Worm (Caenorhabditis elegans) whole organism, L3 larva: ENCODE results near the gene ZK470.4.

Experiments used
- R02D3.7 ChIP-seq: fragments of 150-350 bp; optimal IDR thresholded peaks from 2 replicates; lab custom pipeline; 2014; ENCODE audit warnings: missing biosample characterization, missing genetic modification characterization
- ZK546.5 ChIP-seq: sonication (generic microtip); optimal IDR thresholded peaks from 2 replicates; lab custom pipeline; 2017; ENCODE audit warnings: missing biosample characterization, missing genetic modification characterization
- ama-1 ChIP-seq: fragments of 150-350 bp; optimal IDR thresholded peaks from 2 replicates; lab custom pipeline; 2018
- ceh-16 ChIP-seq: sonication (generic microtip); optimal IDR thresholded peaks from 2 replicates; lab custom pipeline; 2017; ENCODE audit warnings: missing biosample characterization, missing genetic modification characterization
- ceh-28 ChIP-seq: fragments of 150-350 bp; optimal IDR thresholded peaks from 2 replicates; lab custom pipeline; 2014; ENCODE audit warnings: missing biosample characterization, missing genetic modification reagents, missing genetic modification characterization
- ceh-82 ChIP-seq: fragments of 150-350 bp; optimal IDR thresholded peaks from 2 replicates; lab custom pipeline; 2014; ENCODE audit warnings: missing biosample characterization, missing genetic modification characterization
- daf-12 ChIP-seq: fragments of 150-350 bp; optimal IDR thresholded peaks from 2 replicates; lab custom pipeline; 2014; ENCODE audit warnings: missing biosample characterization, missing genetic modification reagents, missing genetic modification characterization
- egl-27 ChIP-seq: sonication (generic microtip); optimal IDR thresholded peaks from 4 replicates; lab custom pipeline; 2017; ENCODE audit warnings: missing biosample characterization, missing genetic modification reagents, missing genetic modification characterization
- egl-5 ChIP-seq: fragments of 150-350 bp; optimal IDR thresholded peaks from 2 replicates; lab custom pipeline; 2017; ENCODE audit warnings: missing biosample characterization, missing genetic modification reagents, missing genetic modification characterization, inconsistent platforms
- elt-1 ChIP-seq: fragments of 150-350 bp; optimal IDR thresholded peaks from 2 replicates; lab custom pipeline; 2014; ENCODE audit warnings: missing biosample characterization, missing genetic modification characterization
- elt-3 ChIP-seq, 3 experiments: fragments of 150-350 bp in 1 of 3; sonication (generic microtip) in 2 of 3; optimal IDR thresholded peaks; 2 replicates in 2 of 3; 4 replicates in 1 of 3; lab custom pipeline; 2014 to 2017; ENCODE audit warnings: missing biosample characterization in 3 of 3, missing genetic modification characterization in 3 of 3
- fkh-2 ChIP-seq: fragments of 150-350 bp; optimal IDR thresholded peaks from 2 replicates; lab custom pipeline; 2014; ENCODE audit warnings: missing biosample characterization, missing genetic modification reagents, missing genetic modification characterization
- fos-1 ChIP-seq: fragments of 150-350 bp; optimal IDR thresholded peaks from 2 replicates; lab custom pipeline; 2014; ENCODE audit warnings: missing biosample characterization, missing genetic modification characterization
- hmg-11 ChIP-seq: sonication (generic microtip); optimal IDR thresholded peaks from 2 replicates; lab custom pipeline; 2016; ENCODE audit warnings: missing genetic modification characterization, missing compliant biosample characterization
- jun-1 ChIP-seq: fragments of 150-350 bp; optimal IDR thresholded peaks from 2 replicates; lab custom pipeline; 2014; ENCODE audit warnings: missing biosample characterization, missing genetic modification reagents, missing genetic modification characterization
- lin-15B ChIP-seq: fragments of 150-350 bp; optimal IDR thresholded peaks from 2 replicates; lab custom pipeline; 2014; ENCODE audit warnings: missing biosample characterization, missing genetic modification characterization
- lin-39 ChIP-seq: fragments of 150-350 bp; optimal IDR thresholded peaks from 2 replicates; lab custom pipeline; 2018; ENCODE audit warnings: missing biosample characterization, missing genetic modification reagents, missing genetic modification characterization
- mdl-1 ChIP-seq: fragments of 150-350 bp; optimal IDR thresholded peaks from 2 replicates; lab custom pipeline; 2014; ENCODE audit warnings: missing biosample characterization, missing genetic modification characterization
- mml-1 ChIP-seq: fragments of 150-350 bp; sonication (generic microtip); optimal IDR thresholded peaks from 3 replicates; lab custom pipeline; 2014; ENCODE audit warnings: missing biosample characterization, missing genetic modification characterization
- nfya-1 ChIP-seq: sonication (generic microtip); optimal IDR thresholded peaks from 2 replicates; lab custom pipeline; 2017; ENCODE audit warnings: missing genetic modification characterization, mild to moderate bottlenecking, missing compliant biosample characterization, antibody characterized with exemption, moderate library complexity; ENCODE audit not compliant: insufficient read depth
- nhr-11 ChIP-seq: fragments of 150-350 bp; optimal IDR thresholded peaks from 2 replicates; lab custom pipeline; 2014; ENCODE audit warnings: missing biosample characterization, missing genetic modification characterization
- nhr-12 ChIP-seq: fragments of 150-350 bp; optimal IDR thresholded peaks from 2 replicates; lab custom pipeline; 2014; ENCODE audit warnings: missing biosample characterization, missing genetic modification characterization
- nhr-23 ChIP-seq: fragments of 150-350 bp; optimal IDR thresholded peaks from 2 replicates; lab custom pipeline; 2014; ENCODE audit warnings: missing biosample characterization, missing genetic modification reagents, missing genetic modification characterization
- nhr-25 ChIP-seq: sonication (generic microtip); optimal IDR thresholded peaks from 2 replicates; lab custom pipeline; 2017; ENCODE audit warnings: missing biosample characterization, missing genetic modification characterization
- nhr-28 ChIP-seq: fragments of 150-350 bp; optimal IDR thresholded peaks from 2 replicates; lab custom pipeline; 2014; ENCODE audit warnings: missing biosample characterization, missing genetic modification characterization
- nhr-43 ChIP-seq: sonication (generic microtip); optimal IDR thresholded peaks from 2 replicates; lab custom pipeline; 2016; ENCODE audit warnings: mild to moderate bottlenecking, missing genetic modification characterization, missing compliant biosample characterization; ENCODE audit not compliant: poor library complexity, severe bottlenecking
- nhr-67 ChIP-seq: fragments of 150-350 bp; optimal IDR thresholded peaks from 2 replicates; lab custom pipeline; 2014; ENCODE audit warnings: missing biosample characterization, missing genetic modification characterization
- nhr-77 ChIP-seq: fragments of 150-350 bp; optimal IDR thresholded peaks from 2 replicates; lab custom pipeline; 2014; ENCODE audit warnings: missing biosample characterization, missing genetic modification characterization
- pha-4 ChIP-seq: fragments of 150-350 bp; optimal IDR thresholded peaks from 2 replicates; lab custom pipeline; 2014; ENCODE audit warnings: missing biosample characterization, missing genetic modification reagents, missing genetic modification characterization
- pqm-1 ChIP-seq: fragments of 150-350 bp; optimal IDR thresholded peaks from 2 replicates; lab custom pipeline; 2017; ENCODE audit warnings: missing biosample characterization, missing genetic modification characterization, inconsistent platforms
- skn-1 ChIP-seq: fragments of 150-350 bp; optimal IDR thresholded peaks from 2 replicates; lab custom pipeline; 2014; ENCODE audit warnings: missing biosample characterization, missing genetic modification characterization
- snpc-4 ChIP-seq: fragments of 150-350 bp; optimal IDR thresholded peaks from 2 replicates; lab custom pipeline; 2014; ENCODE audit warnings: missing biosample characterization, missing genetic modification characterization
- tbx-2 ChIP-seq: sonication (generic microtip); optimal IDR thresholded peaks from 2 replicates; lab custom pipeline; 2016; ENCODE audit warnings: mild to moderate bottlenecking, missing genetic modification characterization, missing compliant biosample characterization
- unc-62 ChIP-seq: fragments of 150-350 bp; sonication (generic microtip); optimal IDR thresholded peaks from 4 replicates; lab custom pipeline; 2014; ENCODE audit warnings: missing biosample characterization, missing genetic modification reagents, missing genetic modification characterization
- zag-1 ChIP-seq: fragments of 150-350 bp; optimal IDR thresholded peaks from 2 replicates; lab custom pipeline; 2014; ENCODE audit warnings: missing biosample characterization, missing genetic modification characterization
- ztf-11 ChIP-seq: fragments of 150-350 bp; optimal IDR thresholded peaks from 2 replicates; lab custom pipeline; 2014; ENCODE audit warnings: missing biosample characterization, missing genetic modification characterization
- ztf-4 ChIP-seq: fragments of 150-350 bp; optimal IDR thresholded peaks from 2 replicates; lab custom pipeline; 2014; ENCODE audit warnings: missing biosample characterization, missing genetic modification characterization

ZK470.4 gene

ce11 chrX:4104435-4104834 lies 35.1 kb downstream of the ZK470.4 start, which contains the start of gene R02E4.1:
R02E4.1 (minus strand) TSS chrX:4104535.
- TF ChIP-seq ztf-4 (tag; lab: Kevin White, UChicago) = no peak
- no peak for TF ChIP-seq nhr-12 (tag; lab: Kevin White, UChicago)
- no peak for TF ChIP-seq fkh-2 (tag; lab: Kevin White, UChicago)
- no peak for TF ChIP-seq ceh-16
- TF ChIP-seq unc-62 (GFP tag; lab: Kevin White, UChicago) = no peak
- no peak for TF ChIP-seq mdl-1
- no peak for TF ChIP-seq nhr-67 (tag; lab: Kevin White, UChicago)
- TF ChIP-seq nfya-1 (tag; lab: Kevin White, UChicago) = no peak
- TF ChIP-seq ztf-11 (tag; lab: Kevin White, UChicago) = no peak
- no peak for TF ChIP-seq tbx-2 (tag; lab: Kevin White, UChicago)
- no peak for TF ChIP-seq ceh-82 (tag; lab: Kevin White, UChicago)

- TF ChIP-seq ztf-4 (tag; lab: Kevin White, UChicago) (no peak), daf-12 (no peak), ztf-11 (tag; lab: Kevin White, UChicago) (no peak), lin-15B (tag; lab: Kevin White, UChicago) (no peak), mml-1 (tag; lab: Kevin White, UChicago) (no peak), hmg-11 (tag; lab: Kevin White, UChicago) (no peak), snpc-4 (tag; lab: Kevin White, UChicago) (peak; percentile 71), egl-27 (no peak)
These were observed 36.5 kb downstream of the ZK470.4 start for ce11 chrX:4103071-4103470.

- TF ChIP-seq nhr-23 (tag; lab: Kevin White, UChicago) = peak; percentile 50
- TF ChIP-seq nhr-43 (tag; lab: Kevin White, UChicago) = peak; percentile 98
- TF ChIP-seq pha-4 (tag; lab: Kevin White, UChicago) = no peak
- TF ChIP-seq nhr-25 (tag; lab: Kevin White, UChicago) = peak; percentile 91
- TF ChIP-seq tbx-2 (tag; lab: Kevin White, UChicago) = peak; percentile 34
- no peak for TF ChIP-seq ztf-4 (tag; lab: Kevin White, UChicago)
These were observed 37.4 kb downstream of the ZK470.4 start, which contains the start of gene R02E4.3 for ce11 chrX:4102075-4102598. R02E4.3 (minus strand) TSS chrX:4102125.

- TF ChIP-seq snpc-4 (tag; lab: Kevin White, UChicago) (no peak), elt-1 (tag; lab: Kevin White, UChicago) (no peak), nhr-25 (tag; lab: Kevin White, UChicago) (peak; percentile 75), nhr-12 (tag; lab: Kevin White, UChicago) (no peak), lin-39 (tag; lab: Kevin White, UChicago) (no peak), jun-1 (tag; lab: Kevin White, UChicago) (no peak), nhr-43 (tag; lab: Kevin White, UChicago) (peak; percentile 43), zag-1 (tag; lab: Kevin White, UChicago) (no peak), ZK546.5 (tag; lab: Kevin White, UChicago) (no peak), R02D3.7 (tag; lab: Kevin White, UChicago) (no peak), nhr-11 (tag; lab: Kevin White, UChicago) (no peak), nhr-67 (tag; lab: Kevin White, UChicago) (no peak), hmg-11 (tag; lab: Kevin White, UChicago) (no peak), fos-1 (tag; lab: Kevin White, UChicago) (no peak), ceh-28 (tag; lab: Kevin White, UChicago) (no peak), elt-3 (tag; optimal IDR thresholded peaks at IDR 0.05; lab: Kevin White, UChicago) (no peak), skn-1 (tag; lab: Kevin White, UChicago) (no peak), ama-1 (lab: Kevin White, UChicago) (peak; percentile 89), daf-12 (no peak), unc-62 (GFP tag; lab: Kevin White, UChicago) (no peak)
These were observed 38.4 kb downstream of the ZK470.4 start for ce11 chrX:4101213-4101612.

- TF ChIP-seq nhr-43 (tag; lab: Kevin White, UChicago) (no peak), pqm-1 (no peak), egl-27 (no peak), nhr-28 (no peak), tbx-2 (tag; lab: Kevin White, UChicago) (no peak), elt-1 (tag; lab: Kevin White, UChicago) (no peak), mml-1 (tag; lab: Kevin White, UChicago) (no peak), nhr-77 (tag; lab: Kevin White, UChicago) (no peak), nhr-23 (tag; lab: Kevin White, UChicago) (no peak), egl-5 (tag; lab: Kevin White, UChicago) (no peak)
These were observed 39.1 kb downstream of the ZK470.4 start, which contains the start of gene clh-4 for ce11 chrX:4100473-4100872. clh-4 (minus strand) TSS chrX:4100573.
